Fruit fly (Drosophila melanogaster) whole organism, embryonic: ENCODE data around the gene mxt.
A peak's percentile ranks its signal among the peaks of the same experiment; 100 is the strongest.

ENCODE experiments used
- Adf1 ChIP-seq: fragments of 200-800 bp; sonication (Bioruptor generic); IDR thresholded peaks from 2 replicates; pipeline ENCODE4 v1.3.6; 2022; ENCODE audit warnings: missing biosample characterization, missing genetic modification characterization
- Antp ChIP-seq: fragments of 200-800 bp; sonication (Bioruptor generic); optimal IDR thresholded peaks from 3 replicates; lab custom pipeline; 2016; ENCODE audit warnings: missing biosample characterization, missing genetic modification characterization
- Bgb ChIP-seq: fragments of 200-800 bp; sonication (Bioruptor generic); IDR thresholded peaks from 2 replicates; pipeline ENCODE4 v1.3.6; 2022; ENCODE audit warnings: missing biosample characterization, missing genetic modification characterization; ENCODE audit not compliant: partially characterized antibody
- BtbVII ChIP-seq: fragments of 200-800 bp; sonication (Bioruptor generic); optimal IDR thresholded peaks from 3 replicates; lab custom pipeline; 2017; ENCODE audit warnings: missing biosample characterization, mild to moderate bottlenecking, missing genetic modification characterization
- CG10147 ChIP-seq: fragments of 200-800 bp; sonication (Bioruptor generic); optimal IDR thresholded peaks from 2 replicates; lab custom pipeline; 2019; ENCODE audit warnings: missing biosample characterization, mild to moderate bottlenecking, missing genetic modification characterization, moderate library complexity
- CG10431 ChIP-seq: fragments of 200-800 bp; sonication (Bioruptor generic); optimal IDR thresholded peaks from 3 replicates; lab custom pipeline; 2018; ENCODE audit warnings: missing biosample characterization, mild to moderate bottlenecking, missing genetic modification characterization
- CG10654 ChIP-seq: fragments of 200-800 bp; sonication (Bioruptor generic); optimal IDR thresholded peaks from 2 replicates; lab custom pipeline; 2016; ENCODE audit warnings: missing biosample characterization, missing genetic modification characterization
- CG12391 ChIP-seq: fragments of 200-800 bp; sonication (Bioruptor generic); optimal IDR thresholded peaks from 3 replicates; lab custom pipeline; 2018; ENCODE audit warnings: missing biosample characterization, mild to moderate bottlenecking, missing genetic modification characterization, moderate library complexity
- CG12769 ChIP-seq: fragments of 200-800 bp; sonication (Bioruptor generic); optimal IDR thresholded peaks from 2 replicates; lab custom pipeline; 2019; ENCODE audit warnings: missing biosample characterization, mild to moderate bottlenecking, missing genetic modification characterization, moderate library complexity
- CG15269 ChIP-seq: fragments of 200-800 bp; sonication (Bioruptor generic); optimal IDR thresholded peaks from 2 replicates; lab custom pipeline; 2018; ENCODE audit warnings: missing biosample characterization, mild to moderate bottlenecking, missing genetic modification characterization, moderate library complexity
- CG15696 ChIP-seq: fragments of 200-800 bp; sonication (Bioruptor generic); optimal IDR thresholded peaks from 2 replicates; lab custom pipeline; 2019; ENCODE audit warnings: missing biosample characterization, mild to moderate bottlenecking, missing genetic modification characterization, moderate library complexity
- CG1603 ChIP-seq: fragments of 200-800 bp; sonication (Bioruptor generic); optimal IDR thresholded peaks from 2 replicates; lab custom pipeline; 2019; ENCODE audit warnings: missing biosample characterization, mild to moderate bottlenecking, missing genetic modification characterization, moderate library complexity
- CG17328 ChIP-seq: fragments of 200-800 bp; sonication (Bioruptor generic); IDR thresholded peaks from 2 replicates; pipeline ENCODE4 v1.3.6; 2022; ENCODE audit warnings: missing biosample characterization, missing genetic modification characterization
- CG18764 ChIP-seq: fragments of 200-800 bp; sonication (Bioruptor generic); optimal IDR thresholded peaks from 3 replicates; lab custom pipeline; 2016; ENCODE audit warnings: missing biosample characterization, missing genetic modification characterization
- CG2120 ChIP-seq: fragments of 200-800 bp; sonication (Bioruptor generic); optimal IDR thresholded peaks from 3 replicates; lab custom pipeline; 2016; ENCODE audit warnings: missing biosample characterization, missing genetic modification characterization
- CG31365 ChIP-seq: fragments of 200-800 bp; sonication (Bioruptor generic); optimal IDR thresholded peaks from 2 replicates; lab custom pipeline; 2018; ENCODE audit warnings: missing biosample characterization, mild to moderate bottlenecking, missing genetic modification characterization
- CG42726 ChIP-seq: fragments of 200-800 bp; sonication (Bioruptor generic); IDR thresholded peaks from 2 replicates; pipeline ENCODE4 v1.3.6; 2022; ENCODE audit warnings: missing biosample characterization, missing genetic modification characterization; ENCODE audit not compliant: partially characterized antibody
- CG6254 ChIP-seq: fragments of 200-800 bp; sonication (Bioruptor generic); optimal IDR thresholded peaks from 3 replicates; lab custom pipeline; 2017; ENCODE audit warnings: mild to moderate bottlenecking, missing biosample characterization, missing genetic modification reagents, missing genetic modification characterization
- CG6689 ChIP-seq: fragments of 200-800 bp; sonication (Bioruptor generic); IDR thresholded peaks from 2 replicates; pipeline ENCODE4 v1.3.6; 2022; ENCODE audit warnings: missing biosample characterization, missing genetic modification characterization
- CG7786 ChIP-seq: fragments of 200-800 bp; sonication (Bioruptor generic); optimal IDR thresholded peaks from 2 replicates; lab custom pipeline; 2016; ENCODE audit warnings: missing biosample characterization, missing genetic modification characterization
- CG7963 ChIP-seq: fragments of 200-800 bp; sonication (Bioruptor generic); IDR thresholded peaks from 3 replicates; pipeline ENCODE4 v1.3.6; 2022; ENCODE audit warnings: missing biosample characterization, missing genetic modification characterization; ENCODE audit not compliant: partially characterized antibody
- CG8388 ChIP-seq: fragments of 200-800 bp; sonication (Bioruptor generic); optimal IDR thresholded peaks from 2 replicates; lab custom pipeline; 2019; ENCODE audit warnings: missing biosample characterization, mild to moderate bottlenecking, missing genetic modification characterization, moderate library complexity
- CG8765 ChIP-seq: fragments of 200-800 bp; sonication (Bioruptor generic); IDR thresholded peaks from 2 replicates; pipeline ENCODE4 v1.3.6; 2022; ENCODE audit warnings: missing biosample characterization, missing genetic modification characterization
- D19A ChIP-seq: fragments of 200-800 bp; optimal IDR thresholded peaks from 3 replicates; lab custom pipeline; 2019; ENCODE audit warnings: missing biosample characterization, mild to moderate bottlenecking, missing genetic modification characterization, moderate library complexity
- Doc2 ChIP-seq: fragments of 200-800 bp; sonication (Bioruptor generic); IDR thresholded peaks from 2 replicates; pipeline ENCODE4 v1.3.6; 2022; ENCODE audit warnings: missing biosample characterization, missing genetic modification characterization
- Drgx ChIP-seq: fragments of 200-800 bp; sonication (Bioruptor generic); IDR thresholded peaks from 2 replicates; pipeline ENCODE4 v1.3.6; 2022; ENCODE audit warnings: missing biosample characterization, missing genetic modification characterization
- ERR ChIP-seq: fragments of 200-800 bp; sonication (Bioruptor generic); optimal IDR thresholded peaks from 2 replicates; lab custom pipeline; 2016; ENCODE audit warnings: missing biosample characterization, missing genetic modification characterization
- HLH3B ChIP-seq: fragments of 200-800 bp; sonication (Bioruptor generic); IDR thresholded peaks from 2 replicates; pipeline ENCODE4 v1.3.6; 2022; ENCODE audit warnings: missing biosample characterization, missing genetic modification characterization
- HLHmδ ChIP-seq: fragments of 200-800 bp; sonication (Bioruptor generic); optimal IDR thresholded peaks from 2 replicates; lab custom pipeline; 2018; ENCODE audit warnings: missing biosample characterization, mild to moderate bottlenecking, missing genetic modification characterization, moderate library complexity
- Hand ChIP-seq: fragments of 200-800 bp; sonication (Bioruptor generic); optimal IDR thresholded peaks from 2 replicates; lab custom pipeline; 2017; ENCODE audit warnings: mild to moderate bottlenecking, missing biosample characterization, missing genetic modification reagents, missing genetic modification characterization
- Mad ChIP-seq: fragments of 200-800 bp; sonication (Bioruptor generic); optimal IDR thresholded peaks from 2 replicates; lab custom pipeline; 2016; ENCODE audit warnings: missing biosample characterization, missing genetic modification characterization
- Myb ChIP-seq: fragments of 200-800 bp; sonication (Bioruptor generic); optimal IDR thresholded peaks from 2 replicates; lab custom pipeline; 2016; ENCODE audit warnings: missing biosample characterization, missing genetic modification characterization
- amos ChIP-seq: fragments of 200-800 bp; sonication (Bioruptor generic); IDR thresholded peaks from 2 replicates; pipeline ENCODE4 v1.3.6; 2022; ENCODE audit warnings: missing biosample characterization, missing genetic modification characterization; ENCODE audit not compliant: partially characterized antibody
- ap ChIP-seq: fragments of 200-800 bp; sonication (Bioruptor generic); IDR thresholded peaks from 2 replicates; pipeline ENCODE4 v1.3.6; 2022; ENCODE audit warnings: missing biosample characterization, missing genetic modification characterization
- ara ChIP-seq: fragments of 200-800 bp; sonication (Bioruptor generic); IDR thresholded peaks from 2 replicates; pipeline ENCODE4 v1.3.6; 2022; ENCODE audit warnings: missing biosample characterization, missing genetic modification characterization
- ato ChIP-seq: fragments of 200-800 bp; sonication (Bioruptor generic); IDR thresholded peaks from 2 replicates; pipeline ENCODE4 v1.3.6; 2022; ENCODE audit warnings: missing biosample characterization, missing genetic modification characterization; ENCODE audit not compliant: partially characterized antibody
- cwo ChIP-seq: fragments of 200-800 bp; sonication (Bioruptor generic); optimal IDR thresholded peaks from 3 replicates; lab custom pipeline; 2017; ENCODE audit warnings: missing biosample characterization, missing genetic modification characterization, mild to moderate bottlenecking, moderate library complexity, missing genetic modification reagents
- dmrt99B ChIP-seq: fragments of 200-800 bp; sonication (Bioruptor generic); optimal IDR thresholded peaks from 2 replicates; lab custom pipeline; 2018; ENCODE audit warnings: missing biosample characterization, mild to moderate bottlenecking, missing genetic modification characterization, moderate library complexity
- ems ChIP-seq: fragments of 200-800 bp; sonication (Bioruptor generic); optimal IDR thresholded peaks from 3 replicates; lab custom pipeline; 2016; ENCODE audit warnings: missing biosample characterization, missing genetic modification characterization
- ftz-f1 ChIP-seq: fragments of 200-800 bp; sonication (Bioruptor generic); optimal IDR thresholded peaks from 2 replicates; lab custom pipeline; 2016; ENCODE audit warnings: missing biosample characterization, missing genetic modification characterization
- insv ChIP-seq, 2 experiments: fragments of 200-800 bp; sonication (Bioruptor generic); optimal IDR thresholded peaks; 3 replicates each; lab custom pipeline; 2016 to 2018; ENCODE audit warnings: missing biosample characterization in 2 of 2, missing genetic modification characterization in 2 of 2
- knrl ChIP-seq: fragments of 200-800 bp; sonication (Bioruptor generic); IDR thresholded peaks from 3 replicates; pipeline ENCODE4 v1.3.6; 2022; ENCODE audit warnings: missing biosample characterization, missing genetic modification characterization; ENCODE audit not compliant: partially characterized antibody
- lab ChIP-seq: fragments of 200-800 bp; sonication (Bioruptor generic); optimal IDR thresholded peaks from 3 replicates; lab custom pipeline; 2017; ENCODE audit warnings: missing biosample characterization, missing genetic modification characterization, mild to moderate bottlenecking, moderate library complexity, missing genetic modification reagents
- nom ChIP-seq: fragments of 200-800 bp; sonication (Bioruptor generic); optimal IDR thresholded peaks from 2 replicates; lab custom pipeline; 2017; ENCODE audit warnings: missing biosample characterization, missing genetic modification characterization, mild to moderate bottlenecking, moderate library complexity, missing genetic modification reagents
- oc ChIP-seq: fragments of 200-800 bp; sonication (Bioruptor generic); optimal IDR thresholded peaks from 2 replicates; lab custom pipeline; 2018; ENCODE audit warnings: missing biosample characterization, mild to moderate bottlenecking, missing genetic modification characterization, moderate library complexity
- pfk ChIP-seq: fragments of 200-800 bp; sonication (Bioruptor generic); optimal IDR thresholded peaks from 2 replicates; lab custom pipeline; 2018; ENCODE audit warnings: missing biosample characterization, mild to moderate bottlenecking, missing genetic modification characterization, moderate library complexity
- repo ChIP-seq: fragments of 200-800 bp; sonication (Bioruptor generic); optimal IDR thresholded peaks from 2 replicates; lab custom pipeline; 2016; ENCODE audit warnings: missing biosample characterization, missing genetic modification characterization
- sug ChIP-seq: fragments of 200-800 bp; optimal IDR thresholded peaks from 2 replicates; lab custom pipeline; 2019; ENCODE audit warnings: missing biosample characterization, mild to moderate bottlenecking, missing genetic modification characterization, moderate library complexity
- z ChIP-seq: fragments of 200-800 bp; sonication (Bioruptor generic); IDR thresholded peaks from 3 replicates; pipeline ENCODE4 v1.3.6; 2022; ENCODE audit warnings: missing biosample characterization, missing genetic modification characterization

Gene mxt

dm6 chr2L:4891914-4892469 is 44.9 kb upstream of the mxt start, which contains the start of gene CG3036 (continued):
- peak; percentile 58 for TF ChIP-seq HLHmδ (GFP tag; lab: Kevin White, UChicago)
- no peak for TF ChIP-seq CG2120
- peak; percentile 18 for TF ChIP-seq nom
- peak; percentile 6 for TF ChIP-seq CG31365 (tag; lab: Kevin White, UChicago)
- peak; percentile 2 for TF ChIP-seq CG10147
- no peak for TF ChIP-seq ap (GFP tag; lab: Robert Waterston, UW)
- no peak for TF ChIP-seq CG6689 (GFP tag; lab: Robert Waterston, UW)
- TF ChIP-seq CG7963 (GFP tag; lab: Robert Waterston, UW) = peak; percentile 37; the same call in 2 of the 3 replicates
- TF ChIP-seq CG1603 (tag; lab: Kevin White, UChicago) = peak; percentile 31
- TF ChIP-seq D19A = peak; percentile 49
- TF ChIP-seq Mad (GFP tag; lab: Kevin White, UChicago) = peak; percentile 18
- no peak for TF ChIP-seq Hand (GFP tag; lab: Kevin White, UChicago)
- no peak for TF ChIP-seq CG18764 (GFP tag; lab: Kevin White, UChicago)
- peak; percentile 49 for TF ChIP-seq ERR (GFP tag; lab: Kevin White, UChicago)
- no peak for TF ChIP-seq insv (GFP tag; optimal IDR thresholded peaks at IDR 0.05; lab: Kevin White, UChicago)
- TF ChIP-seq ems (GFP tag; lab: Kevin White, UChicago) = peak; percentile 4
- peak; percentile 20 for TF ChIP-seq CG12391 (tag; lab: Kevin White, UChicago)
- peak; percentile 74; the same call in 1 of the 2 replicates for TF ChIP-seq Bgb (GFP tag; lab: Robert Waterston, UW)
- TF ChIP-seq CG10654 = no peak
- TF ChIP-seq CG15696 (tag; lab: Kevin White, UChicago) = peak; percentile 3
- no peak for TF ChIP-seq ftz-f1 (GFP tag; lab: Kevin White, UChicago)
- TF ChIP-seq cwo (GFP tag; lab: Kevin White, UChicago) = peak; percentile 81
- peak; percentile 91 for TF ChIP-seq CG12769 (tag; lab: Kevin White, UChicago)
- TF ChIP-seq amos = peak; percentile 56; the same call in 1 of the 2 replicates
- TF ChIP-seq dmrt99B = peak; percentile 25
- TF ChIP-seq HLH3B (GFP tag; lab: Robert Waterston, UW) = peak; percentile 32; the same call in 1 of the 2 replicates
- no peak for TF ChIP-seq knrl (GFP tag; lab: Robert Waterston, UW)
- TF ChIP-seq Myb (GFP tag; lab: Kevin White, UChicago) = peak; percentile 6
- TF ChIP-seq CG6254 = no peak
- 0 out of 2 replicates have a peak, but pooled peaks have one; percentile 16 for TF ChIP-seq ara
- peak; percentile 49; the same call in 1 of the 2 replicates for TF ChIP-seq CG8765 (GFP tag; lab: Robert Waterston, UW)
- TF ChIP-seq CG42726 (GFP tag; lab: Robert Waterston, UW) = peak; percentile 72
- peak; percentile 27 for TF ChIP-seq repo (GFP tag; lab: Kevin White, UChicago)
- TF ChIP-seq Drgx = no peak
- TF ChIP-seq Adf1 = peak; percentile 100
- peak; percentile 67 for TF ChIP-seq BtbVII (GFP tag; lab: Kevin White, UChicago)
- TF ChIP-seq Doc2 (GFP tag; lab: Robert Waterston, UW) = no peak
- TF ChIP-seq oc (tag; lab: Kevin White, UChicago) = no peak
- no peak for TF ChIP-seq CG10431
- peak; percentile 32 for TF ChIP-seq sug (tag; lab: Kevin White, UChicago)
- TF ChIP-seq CG8388 = peak; percentile 3
- TF ChIP-seq Antp (GFP tag; lab: Kevin White, UChicago) = peak; percentile 29
- peak; percentile 63 for TF ChIP-seq CG17328 (GFP tag; lab: Robert Waterston, UW)
- peak; percentile 13 for TF ChIP-seq CG15269 (tag; lab: Kevin White, UChicago)
- TF ChIP-seq pfk (GFP tag; lab: Kevin White, UChicago) = no peak
- TF ChIP-seq z = no peak
- 0 out of 2 replicates have a peak, but pooled peaks have one; percentile 52 for TF ChIP-seq ato (GFP tag; lab: Robert Waterston, UW)
- TF ChIP-seq CG7786 (GFP tag; lab: Kevin White, UChicago) = no peak
- TF ChIP-seq lab (GFP tag; lab: Kevin White, UChicago) = peak; percentile 64
